Worm (Caenorhabditis elegans) whole organism, mixed stage, embryonic: ENCODE data around the gene Y41D4B.14.

ENCODE experiments used
- elt-3 ChIP-seq: fragments of 150-350 bp; optimal IDR thresholded peaks from 2 replicates; lab custom pipeline; 2014; ENCODE audit warnings: missing biosample characterization, missing genetic modification characterization
- hlh-1 ChIP-seq: fragments of 150-350 bp; optimal IDR thresholded peaks from 2 replicates; lab custom pipeline; 2014; ENCODE audit warnings: missing biosample characterization, missing genetic modification reagents, missing genetic modification characterization
- lin-13 ChIP-seq: fragments of 150-350 bp; optimal IDR thresholded peaks from 2 replicates; lab custom pipeline; 2014; ENCODE audit warnings: missing biosample characterization, missing genetic modification characterization
- nhr-2 ChIP-seq: fragments of 150-350 bp; optimal IDR thresholded peaks from 2 replicates; lab custom pipeline; 2014; ENCODE audit warnings: missing biosample characterization, missing genetic modification characterization
- nhr-237 ChIP-seq: fragments of 150-350 bp; optimal IDR thresholded peaks from 2 replicates; lab custom pipeline; 2014; ENCODE audit warnings: missing biosample characterization, missing genetic modification characterization
- nhr-76 ChIP-seq: sonication (generic microtip); optimal IDR thresholded peaks from 2 replicates; lab custom pipeline; 2017; ENCODE audit warnings: missing biosample characterization, missing genetic modification characterization
- pha-4 ChIP-seq: fragments of 150-350 bp; optimal IDR thresholded peaks from 2 replicates; lab custom pipeline; 2018; ENCODE audit warnings: missing biosample characterization, missing genetic modification reagents, missing genetic modification characterization
- sem-2 ChIP-seq: fragments of 200-800 bp; sonication (Bioruptor generic); optimal IDR thresholded peaks from 2 replicates; lab custom pipeline; 2018; ENCODE audit warnings: mild to moderate bottlenecking, missing genetic modification characterization, missing compliant biosample characterization
- snpc-4 ChIP-seq: fragments of 150-350 bp; optimal IDR thresholded peaks from 2 replicates; lab custom pipeline; 2014; ENCODE audit warnings: missing biosample characterization, missing genetic modification characterization

ce11 chrIV:1597018-1597417 is 20.2 kb downstream of the Y41D4B.14 start, which contains the start of gene ced-2:
- no peak for TF ChIP-seq nhr-2 (tag; lab: Kevin White, UChicago)
- no peak for TF ChIP-seq sem-2 (GFP tag; lab: Kevin White, UChicago)
- TF ChIP-seq lin-13: no peak
- TF ChIP-seq nhr-76 (tag; lab: Kevin White, UChicago): no peak
- no peak for TF ChIP-seq nhr-237 (tag; lab: Kevin White, UChicago)
- TF ChIP-seq hlh-1 (tag; lab: Kevin White, UChicago): no peak
- no peak for TF ChIP-seq snpc-4 (tag; lab: Kevin White, UChicago)
- no peak for TF ChIP-seq elt-3 (tag; lab: Kevin White, UChicago)
- TF ChIP-seq pha-4 (tag; lab: Kevin White, UChicago): no peak
